Fruit fly (Drosophila melanogaster): Measurements from ENCODE around the gene CG9674.

DNA sequence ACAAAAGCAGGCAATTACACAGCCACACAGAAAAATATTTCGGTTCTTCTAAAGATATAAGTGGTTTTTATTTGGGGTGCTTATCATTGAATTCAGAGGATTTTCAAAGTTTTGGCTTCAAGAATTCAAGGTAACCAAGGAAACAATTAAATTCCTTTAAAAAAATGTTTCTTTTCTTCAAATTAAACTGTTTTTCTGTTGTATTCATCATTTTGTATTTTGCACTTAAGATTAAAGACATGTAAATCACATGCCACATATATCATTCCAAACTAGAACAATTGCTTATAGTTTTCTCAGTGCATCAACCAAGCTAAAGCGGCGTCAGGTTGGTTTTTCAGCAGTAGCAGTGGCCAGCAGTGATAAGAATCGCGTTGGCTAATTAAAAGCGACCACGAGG is 33.0 kb upstream of the CG9674 start:
- TF ChIP-seq CTCF (optimal IDR thresholded peaks at IDR 0.05) (no peak), CG8478 (optimal IDR thresholded peaks at IDR 0.05) (no peak)
